Worm (Caenorhabditis elegans) whole organism, L4 larva: ENCODE results near the gene spe-27.

Experiments used
- F10B5.3 ChIP-seq: sonication (generic microtip); optimal IDR thresholded peaks from 2 replicates; lab custom pipeline; 2016; ENCODE audit warnings: mild to moderate bottlenecking, missing genetic modification characterization, missing compliant biosample characterization
- F37D6.2 ChIP-seq: sonication (generic microtip); optimal IDR thresholded peaks from 2 replicates; lab custom pipeline; 2016; ENCODE audit warnings: mild to moderate bottlenecking, missing genetic modification characterization, missing compliant biosample characterization
- T26A8.4 ChIP-seq: fragments of 200-800 bp; sonication (Bioruptor generic); IDR thresholded peaks from 2 replicates; pipeline ENCODE4 v1.3.6; 2022; ENCODE audit warnings: missing genetic modification characterization, missing compliant biosample characterization
- ZK337.2 ChIP-seq: fragments of 200-800 bp; sonication (Bioruptor generic); IDR thresholded peaks from 2 replicates; pipeline ENCODE4 v1.3.6; 2022; ENCODE audit warnings: missing genetic modification reagents, missing genetic modification characterization, missing compliant biosample characterization
- aha-1 ChIP-seq: fragments of 150-350 bp; peaks from one replicate; lab custom pipeline; 2014; ENCODE audit warnings: missing biosample characterization, missing genetic modification characterization
- ces-1 ChIP-seq: fragments of 150-350 bp; sonication (generic microtip); optimal IDR thresholded peaks from 4 replicates; lab custom pipeline; 2014; ENCODE audit warnings: missing biosample characterization, missing genetic modification reagents, missing genetic modification characterization
- ctbp-1 ChIP-seq: fragments of 200-800 bp; sonication (Bioruptor generic); IDR thresholded peaks from 2 replicates; pipeline ENCODE4 v1.3.6; 2022; ENCODE audit warnings: missing genetic modification reagents, missing genetic modification characterization, missing compliant biosample characterization
- daf-19 ChIP-seq: fragments of 200-800 bp; sonication (Bioruptor generic); conservative IDR thresholded peaks from 2 replicates; pipeline ENCODE4 v1.3.6; 2022; ENCODE audit warnings: missing genetic modification characterization, missing compliant biosample characterization
- dmd-8 ChIP-seq: fragments of 200-800 bp; sonication (Bioruptor generic); IDR thresholded peaks from 2 replicates; pipeline ENCODE4 v1.3.6; 2022; ENCODE audit warnings: missing genetic modification characterization, missing compliant biosample characterization
- jun-1 ChIP-seq: fragments of 150-350 bp; optimal IDR thresholded peaks from 2 replicates; lab custom pipeline; 2014; ENCODE audit warnings: missing biosample characterization, missing genetic modification reagents, missing genetic modification characterization
- lim-7 ChIP-seq: fragments of 200-800 bp; sonication (Bioruptor generic); IDR thresholded peaks from 2 replicates; pipeline ENCODE4 v1.3.6; 2022; ENCODE audit warnings: missing genetic modification characterization, missing compliant biosample characterization
- lin-13 ChIP-seq: fragments of 150-350 bp; optimal IDR thresholded peaks from 2 replicates; lab custom pipeline; 2014; ENCODE audit warnings: missing biosample characterization, missing genetic modification reagents, missing genetic modification characterization
- lin-29 ChIP-seq: fragments of 200-800 bp; sonication (Bioruptor generic); IDR thresholded peaks from 2 replicates; pipeline ENCODE4 v1.3.6; 2022; ENCODE audit warnings: missing genetic modification reagents, missing genetic modification characterization, missing compliant biosample characterization
- madf-5 ChIP-seq, 2 experiments: fragments of 200-800 bp; sonication (Bioruptor generic); IDR thresholded peaks; 2 replicates each; pipeline ENCODE4 v1.3.6; 2022; ENCODE audit warnings: missing compliant biosample characterization in 2 of 2, missing genetic modification characterization in 2 of 2
- mdl-1 ChIP-seq, 2 experiments: fragments of 150-350 bp in 1 of 2; sonication (generic microtip) in 1 of 2; optimal IDR thresholded peaks; 2 replicates each; lab custom pipeline; 2014 to 2017; ENCODE audit warnings: missing biosample characterization in 2 of 2, missing genetic modification characterization in 2 of 2
- mdt-29 ChIP-seq: fragments of 200-800 bp; sonication (Bioruptor generic); IDR thresholded peaks from 2 replicates; pipeline ENCODE4 v1.3.6; 2022; ENCODE audit warnings: missing genetic modification reagents, missing genetic modification characterization, missing compliant biosample characterization
- mes-2 ChIP-seq: sonication (generic microtip); optimal IDR thresholded peaks from 2 replicates; lab custom pipeline; 2016; ENCODE audit warnings: missing genotype, mild to moderate bottlenecking, missing genetic modification characterization, missing compliant biosample characterization; ENCODE audit not compliant: poor library complexity, severe bottlenecking
- mxl-3 ChIP-seq: fragments of 200-800 bp; sonication (Bioruptor generic); optimal IDR thresholded peaks from 2 replicates; lab custom pipeline; 2018; ENCODE audit warnings: mild to moderate bottlenecking, missing genetic modification characterization, missing compliant biosample characterization
- nhr-102 ChIP-seq: sonication (generic microtip); optimal IDR thresholded peaks from 2 replicates; lab custom pipeline; 2016; ENCODE audit warnings: mild to moderate bottlenecking, missing genetic modification characterization, moderate library complexity, missing compliant biosample characterization
- nhr-11 ChIP-seq: fragments of 150-350 bp; optimal IDR thresholded peaks from 2 replicates; lab custom pipeline; 2014; ENCODE audit warnings: missing biosample characterization, missing genetic modification characterization
- nhr-111 ChIP-seq: fragments of 200-800 bp; sonication (Bioruptor generic); optimal IDR thresholded peaks from 2 replicates; lab custom pipeline; 2018; ENCODE audit warnings: mild to moderate bottlenecking, missing genetic modification characterization, missing compliant biosample characterization
- nhr-28 ChIP-seq: fragments of 150-350 bp; optimal IDR thresholded peaks from 2 replicates; lab custom pipeline; 2014; ENCODE audit warnings: missing biosample characterization, missing genetic modification characterization
- nhr-42 ChIP-seq: fragments of 200-800 bp; sonication (Bioruptor generic); IDR thresholded peaks from 2 replicates; pipeline ENCODE4 v1.3.6; 2022; ENCODE audit warnings: missing genetic modification characterization, missing compliant biosample characterization
- nhr-77 ChIP-seq: fragments of 150-350 bp; optimal IDR thresholded peaks from 2 replicates; lab custom pipeline; 2014; ENCODE audit warnings: missing biosample characterization, missing genetic modification characterization
- spr-3 ChIP-seq: fragments of 200-800 bp; sonication (Bioruptor generic); optimal IDR thresholded peaks from 2 replicates; lab custom pipeline; 2018; ENCODE audit warnings: mild to moderate bottlenecking, missing genetic modification characterization, missing compliant biosample characterization
- unc-62 ChIP-seq, 3 experiments: fragments of 150-350 bp in 1 of 3; sonication (generic microtip); optimal IDR thresholded peaks in 2 of 3; peaks in 1 of 3; 1 replicate in 1 of 3; 2 replicates in 2 of 3; lab custom pipeline; 2014 to 2017; ENCODE audit warnings: missing biosample characterization in 3 of 3, missing genetic modification characterization in 3 of 3, missing genetic modification reagents in 3 of 3, missing genotype in 1 of 3
- zfp-3 ChIP-seq: fragments of 200-800 bp; sonication (Bioruptor generic); conservative IDR thresholded peaks from 2 replicates; pipeline ENCODE4 v1.3.6; 2022; ENCODE audit warnings: missing genetic modification reagents, missing genetic modification characterization, missing compliant biosample characterization
- zip-11 ChIP-seq: fragments of 200-800 bp; sonication (Bioruptor generic); IDR thresholded peaks from 2 replicates; pipeline ENCODE4 v1.3.6; 2022; ENCODE audit warnings: missing genetic modification characterization, missing compliant biosample characterization

spe-27 gene

ce11 chrIV:5867189-5867588, 1.5 kb upstream of the spe-27 start, which contains the start of gene C06E7.88:
Gene C06E7.88, minus strand, starts transcription at chrIV:5867289.
- TF ChIP-seq mdl-1 (tag; optimal IDR thresholded peaks at IDR 0.05; lab: Kevin White, UChicago): no peak
- no peak for TF ChIP-seq F10B5.3
- TF ChIP-seq lin-13 (GFP tag; lab: Kevin White, UChicago): no peak
- TF ChIP-seq nhr-77: no peak
- TF ChIP-seq aha-1: peak; percentile 25

DNA sequence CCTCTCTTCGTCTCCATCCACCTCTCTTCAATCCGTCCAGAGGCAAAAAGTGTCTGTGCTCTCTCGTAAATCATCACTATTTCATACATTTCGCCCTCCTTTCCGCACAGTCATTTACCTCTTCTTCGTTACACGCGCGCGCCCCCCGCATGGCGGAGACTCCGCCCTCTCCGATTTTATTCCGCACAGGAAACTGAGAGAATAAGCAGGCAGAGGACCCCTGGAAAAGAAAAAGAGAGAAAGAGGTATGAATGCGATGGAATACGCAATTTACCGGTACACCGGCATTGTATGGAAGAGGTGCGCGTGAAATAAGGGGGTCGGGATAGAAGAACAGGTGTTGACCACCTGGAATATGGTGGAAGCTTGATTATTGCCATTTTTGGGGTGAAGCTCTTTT, 5.0 kb downstream of the spe-27 start:
- no peak for TF ChIP-seq mdt-29 (GFP tag; lab: Robert Waterston, UW)
- TF ChIP-seq nhr-102 (tag; lab: Kevin White, UChicago): no peak
- TF ChIP-seq mxl-3: peak; percentile 73

DNA sequence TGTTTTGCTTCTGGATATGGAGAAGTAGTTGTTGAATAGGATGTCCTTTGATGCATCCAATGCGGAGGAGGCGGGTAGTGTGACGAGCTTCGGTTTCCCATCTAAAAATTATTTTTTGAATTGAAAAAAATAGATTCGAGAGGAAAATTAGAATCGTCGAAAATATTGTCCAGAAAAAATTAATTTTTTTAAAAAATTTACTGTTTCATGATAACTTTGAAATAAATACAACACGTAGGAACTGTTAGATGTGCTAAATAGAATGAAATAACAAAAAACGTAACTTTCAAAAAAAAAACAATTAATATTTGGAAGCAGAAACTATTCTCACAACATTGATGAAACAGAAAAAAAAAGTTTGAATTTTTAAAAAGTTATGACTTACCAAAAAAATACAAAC, 5.8 kb downstream of the spe-27 start, which contains the start of gene C06E7.4:
TSS of gene C06E7.4 (minus strand) at position 101 of the 400 bp plus-strand sequence.
- TF ChIP-seq unc-62 (GFP tag; optimal IDR thresholded peaks at IDR 0.05 in 1 of 2; lab: Kevin White, UChicago) (peak in 1 of 2 experiments; percentile 88), unc-62 (tag; optimal IDR thresholded peaks at IDR 0.05; lab: Kevin White, UChicago) (no peak), jun-1 (tag; lab: Kevin White, UChicago) (no peak), nhr-11 (no peak), aha-1 (peak; percentile 79), ctbp-1 (no peak)

ce11 chrIV:5858212-5858611, 7.5 kb downstream of the spe-27 start:
- TF ChIP-seq nhr-28 (tag; lab: Kevin White, UChicago) (peak; percentile 78), mes-2 (tag; lab: Kevin White, UChicago) (no peak), mxl-3 (peak; percentile 0)

DNA sequence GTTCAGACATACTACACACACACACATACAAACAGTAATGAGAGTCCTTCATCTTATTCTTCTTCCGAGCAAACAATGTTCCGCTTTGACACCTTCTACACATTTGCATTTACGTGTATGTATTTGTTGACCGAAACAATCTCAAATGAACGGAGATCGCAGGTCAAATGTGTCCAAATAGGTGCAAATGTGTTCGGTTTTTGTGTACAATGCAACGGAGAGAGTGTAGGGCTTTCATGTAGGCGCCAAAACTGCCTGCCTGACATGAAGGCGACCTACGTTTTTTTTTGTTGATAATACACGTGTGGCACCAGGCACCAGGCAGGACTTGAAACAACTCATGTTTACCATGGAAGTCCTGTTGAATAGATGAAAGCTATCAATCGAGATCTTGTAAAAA, 8.7 kb downstream of the spe-27 start:
- TF ChIP-seq spr-3 (GFP tag; lab: Kevin White, UChicago) (no peak), nhr-111 (GFP tag; lab: Kevin White, UChicago) (no peak), ZK337.2 (GFP tag; lab: Robert Waterston, UW) (no peak), lin-13 (GFP tag; lab: Kevin White, UChicago) (no peak), zip-11 (GFP tag; lab: Robert Waterston, UW) (no peak), unc-62 (GFP tag; optimal IDR thresholded peaks at IDR 0.05 in 1 of 2; lab: Kevin White, UChicago) (peak in 1 of 2 experiments; percentile 91), unc-62 (tag; optimal IDR thresholded peaks at IDR 0.05; lab: Kevin White, UChicago) (no peak), T26A8.4 (no peak), daf-19 (GFP tag; lab: Robert Waterston, UW) (no peak), aha-1 (peak; percentile 66), zfp-3 (GFP tag; lab: Robert Waterston, UW) (no peak), F37D6.2 (tag; lab: Kevin White, UChicago) (no peak), lin-29 (GFP tag; lab: Robert Waterston, UW) (no peak)
- TF ChIP-seq, all 104 proteins: peak for 2

DNA sequence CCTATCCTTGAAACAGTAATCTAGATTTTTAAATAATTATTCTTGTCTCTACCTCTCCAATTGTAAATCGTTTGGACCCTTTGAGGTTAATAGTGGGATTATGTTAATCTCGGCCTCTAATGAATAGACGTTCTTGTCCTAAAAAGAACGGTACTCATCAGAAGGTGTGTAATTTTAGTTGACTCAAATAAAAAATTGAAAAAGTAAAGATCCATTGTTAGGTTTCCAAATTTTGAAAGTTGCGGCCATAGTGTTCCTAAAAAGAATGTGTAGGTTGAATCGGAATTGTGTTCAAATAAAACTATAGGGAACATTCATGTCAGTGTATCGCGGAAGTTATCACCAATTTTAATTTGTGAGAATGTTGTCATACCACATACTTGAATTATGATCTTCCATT, 10.1 kb downstream of the spe-27 start:
- peak in 1 of 2 experiments; percentile 93 for TF ChIP-seq unc-62 (GFP tag; optimal IDR thresholded peaks at IDR 0.05 in 1 of 2; lab: Kevin White, UChicago)
- no peak for TF ChIP-seq unc-62 (tag; optimal IDR thresholded peaks at IDR 0.05; lab: Kevin White, UChicago)
- TF ChIP-seq ces-1: no peak
- no peak for TF ChIP-seq dmd-8 (GFP tag; lab: Robert Waterston, UW)
- no peak for TF ChIP-seq nhr-42 (GFP tag; lab: Robert Waterston, UW)
- TF ChIP-seq madf-5 (GFP tag; IDR thresholded peaks at IDR 0.05; lab: Robert Waterston, UW): no peak
- no peak for TF ChIP-seq lim-7 (GFP tag; lab: Robert Waterston, UW)
